Fruit fly (Drosophila melanogaster): Measurements from ENCODE around the gene PQBP1.

PQBP1 gene

dm6 chr3R:25024895-25025557 is 40.6 kb upstream of the PQBP1 start, which contains the start of the genes EMC6 and Hr96 (continued):
- TF ChIP-seq unpg (GFP tag; optimal IDR thresholded peaks at IDR 0.05), result peak; percentile 95
- TF ChIP-seq CG14667 (GFP tag; IDR thresholded peaks at IDR 0.05), result peak; percentile 88
- peak; percentile 96 for TF ChIP-seq CG18599 (GFP tag; optimal IDR thresholded peaks at IDR 0.05)
- no peak for TF ChIP-seq hth (optimal IDR thresholded peaks at IDR 0.05)
- TF ChIP-seq sim (GFP tag; IDR thresholded peaks at IDR 0.05), result peak; percentile 80
- peak; percentile 83 for TF ChIP-seq CG6854 (GFP tag; optimal IDR thresholded peaks at IDR 0.05)
- TF ChIP-seq fd102C (GFP tag; optimal IDR thresholded peaks at IDR 0.05), result peak; percentile 63
- TF ChIP-seq CG8281 (tag; optimal IDR thresholded peaks at IDR 0.05), result peak; percentile 77
- peak; percentile 93 for TF ChIP-seq kay (GFP tag; optimal IDR thresholded peaks at IDR 0.05)
- peak; percentile 71 for TF ChIP-seq CG31388 (GFP tag; optimal IDR thresholded peaks at IDR 0.05)
- peak; percentile 81 for TF ChIP-seq CG1024 (GFP tag; IDR thresholded peaks at IDR 0.05)
- peak; percentile 94 for TF ChIP-seq Hmr (GFP tag; optimal IDR thresholded peaks at IDR 0.05)
- peak; percentile 94 for TF ChIP-seq CoRest (tag; optimal IDR thresholded peaks at IDR 0.05)
- peak; percentile 91 for TF ChIP-seq Mrtf (GFP tag; IDR thresholded peaks at IDR 0.05)
- peak; percentile 99 for TF ChIP-seq CG4617 (GFP tag; optimal IDR thresholded peaks at IDR 0.05; ENCODE audit: borderline replicate concordance)
- peak; percentile 76 for TF ChIP-seq gce (GFP tag; IDR thresholded peaks at IDR 0.05)
- TF ChIP-seq otp (GFP tag; IDR thresholded peaks at IDR 0.05), result peak; percentile 92
- no peak for TF ChIP-seq CG5180 (GFP tag; optimal IDR thresholded peaks at IDR 0.05)
- TF ChIP-seq CG4854 (GFP tag; optimal IDR thresholded peaks at IDR 0.05), result no peak
- TF ChIP-seq sob (GFP tag; IDR thresholded peaks at IDR 0.05), result peak; percentile 96
- peak; percentile 82 for TF ChIP-seq cwo (GFP tag; optimal IDR thresholded peaks at IDR 0.05)
- peak; percentile 87 for TF ChIP-seq CG3065 (GFP tag; optimal IDR thresholded peaks at IDR 0.05)
- no peak for TF ChIP-seq gsb-n (tag; optimal IDR thresholded peaks at IDR 0.05)
- peak; percentile 88 for TF ChIP-seq sd (tag; optimal IDR thresholded peaks at IDR 0.05)
- TF ChIP-seq Hey (tag; optimal IDR thresholded peaks at IDR 0.05), result peak; percentile 67
- peak; percentile 87 for TF ChIP-seq schlank (tag; optimal IDR thresholded peaks at IDR 0.05)
- no peak for TF ChIP-seq Dfd (GFP tag; optimal IDR thresholded peaks at IDR 0.05)
- no peak for TF ChIP-seq abd-A (tag; optimal IDR thresholded peaks at IDR 0.05)
- peak; percentile 71 for TF ChIP-seq CG9437 (GFP tag; optimal IDR thresholded peaks at IDR 0.05)
- peak; percentile 87 for TF ChIP-seq CG17385 (GFP tag; optimal IDR thresholded peaks at IDR 0.05)
- no peak for TF ChIP-seq pros (GFP tag; optimal IDR thresholded peaks at IDR 0.05)
- peak; percentile 93 for TF ChIP-seq CG8924 (tag; optimal IDR thresholded peaks at IDR 0.05)
- TF ChIP-seq bcd (GFP tag; optimal IDR thresholded peaks at IDR 0.05), result peak; percentile 94
- TF ChIP-seq dpn (GFP tag; optimal IDR thresholded peaks at IDR 0.05), result peak; percentile 94 to 95
- peak; percentile 86 for TF ChIP-seq CG7987 (GFP tag; optimal IDR thresholded peaks at IDR 0.05)
- peak; percentile 96 for TF ChIP-seq CG13624 (GFP tag; optimal IDR thresholded peaks at IDR 0.05)
- peak; percentile 91 for TF ChIP-seq Six4 (GFP tag; optimal IDR thresholded peaks at IDR 0.05)
- peak; percentile 94 for TF ChIP-seq nmo (GFP tag; optimal IDR thresholded peaks at IDR 0.05)
- no peak for TF ChIP-seq eve (GFP tag; optimal IDR thresholded peaks at IDR 0.05)
- TF ChIP-seq CG42726 (GFP tag; IDR thresholded peaks at IDR 0.05; ENCODE audit: partially characterized antibody), result no peak
- peak; percentile 94 for TF ChIP-seq vfl (GFP tag; optimal IDR thresholded peaks at IDR 0.05)
- TF ChIP-seq Ada2b (GFP tag; IDR thresholded peaks at IDR 0.05), result peak; percentile 90
- TF ChIP-seq CG11093 (GFP tag; IDR thresholded peaks at IDR 0.05), result peak; percentile 75; the same call in 2 of the 3 replicates
- TF ChIP-seq wek (GFP tag; optimal IDR thresholded peaks at IDR 0.05), result peak; percentile 76
- TF ChIP-seq CG16813 (GFP tag; IDR thresholded peaks at IDR 0.05; ENCODE audit: partially characterized antibody), result peak; percentile 74
- no peak for TF ChIP-seq Hr39 (optimal IDR thresholded peaks at IDR 0.05)
- TF ChIP-seq NfI (GFP tag; optimal IDR thresholded peaks at IDR 0.05), result peak; percentile 94
- peak; percentile 78 for TF ChIP-seq toy (GFP tag; IDR thresholded peaks at IDR 0.05)
- peak; percentile 73 for TF ChIP-seq CG6765 (GFP tag; optimal IDR thresholded peaks at IDR 0.05)
- peak; percentile 75 for TF ChIP-seq CG10321 (GFP tag; IDR thresholded peaks at IDR 0.05)

All from whole organism, embryonic.